Fruit fly (Drosophila melanogaster) whole organism, wandering third instar larva: ENCODE measurements around the gene obe.

Experiments used
- Abd-B ChIP-seq: fragments of >200 bp; optimal IDR thresholded peaks from 2 replicates; lab custom pipeline; 2017; ENCODE audit warnings: missing biosample characterization, missing genetic modification characterization
- CG32264 ChIP-seq: fragments of 200-800 bp; sonication (Bioruptor generic); optimal IDR thresholded peaks from 2 replicates; lab custom pipeline; 2016; ENCODE audit warnings: missing biosample characterization, missing genetic modification characterization
- Dif ChIP-seq: fragments of 200-275, 200-300 bp; sonication (Bioruptor generic); optimal IDR thresholded peaks from 2 replicates; lab custom pipeline; 2018; ENCODE audit warnings: missing biosample characterization, missing genetic modification characterization; ENCODE audit not compliant: partially characterized antibody
- Hr78 ChIP-seq: fragments of >200 bp; optimal IDR thresholded peaks from 2 replicates; lab custom pipeline; 2017; ENCODE audit warnings: missing biosample characterization, missing genetic modification characterization
- Myc ChIP-seq: fragments of >200 bp; optimal IDR thresholded peaks from 2 replicates; lab custom pipeline; 2017
- OdsH ChIP-seq: fragments of 200-800 bp; sonication (Bioruptor generic); optimal IDR thresholded peaks from 2 replicates; lab custom pipeline; 2016; ENCODE audit warnings: missing biosample characterization, mild to moderate bottlenecking, missing genetic modification characterization
- Rel ChIP-seq, 2 experiments: fragments of 200-800 bp; sonication (Bioruptor generic) in 1 of 2; optimal IDR thresholded peaks; 2 replicates in 1 of 2; 3 replicates in 1 of 2; lab custom pipeline; 2016 to 2019; ENCODE audit warnings: mild to moderate bottlenecking in 2 of 2, missing biosample characterization in 2 of 2, missing genetic modification characterization in 2 of 2, moderate library complexity in 1 of 2
- Vsx2 ChIP-seq: fragments of 200-300, 225-300 bp; sonication (Bioruptor generic); optimal IDR thresholded peaks from 2 replicates; lab custom pipeline; 2018; ENCODE audit warnings: missing biosample characterization, missing genetic modification characterization; ENCODE audit not compliant: partially characterized antibody
- br ChIP-seq: fragments of 200-800 bp; sonication (Bioruptor generic); optimal IDR thresholded peaks from 2 replicates; lab custom pipeline; 2016; ENCODE audit warnings: missing biosample characterization, missing genetic modification characterization
- dl ChIP-seq, 2 experiments: fragments of 175-275, 200-275 bp in 1 of 2; fragments of 200-275 bp in 1 of 2; sonication (Bioruptor generic); optimal IDR thresholded peaks; lab custom pipeline; 2018; ENCODE audit warnings: mild to moderate bottlenecking in 2 of 2, missing biosample characterization in 2 of 2, missing genetic modification characterization in 2 of 2, moderate library complexity in 2 of 2; ENCODE audit not compliant: partially characterized antibody in 2 of 2, insufficient read depth in 1 of 2
- dmrt93B ChIP-seq: fragments of 200-800 bp; sonication (Bioruptor generic); optimal IDR thresholded peaks from 2 replicates; lab custom pipeline; 2018; ENCODE audit warnings: missing biosample characterization, mild to moderate bottlenecking, missing genetic modification characterization
- h ChIP-seq: fragments of 200-800 bp; sonication (Bioruptor generic); optimal IDR thresholded peaks from 3 replicates; lab custom pipeline; 2016; ENCODE audit warnings: missing biosample characterization, mild to moderate bottlenecking, missing genetic modification characterization
- pan ChIP-seq: fragments of >200 bp; optimal IDR thresholded peaks from 2 replicates; lab custom pipeline; 2017
- tai ChIP-seq: sonication (Bioruptor generic); optimal IDR thresholded peaks from 2 replicates; lab custom pipeline; 2016; ENCODE audit warnings: missing biosample characterization, missing genetic modification characterization

DNA sequence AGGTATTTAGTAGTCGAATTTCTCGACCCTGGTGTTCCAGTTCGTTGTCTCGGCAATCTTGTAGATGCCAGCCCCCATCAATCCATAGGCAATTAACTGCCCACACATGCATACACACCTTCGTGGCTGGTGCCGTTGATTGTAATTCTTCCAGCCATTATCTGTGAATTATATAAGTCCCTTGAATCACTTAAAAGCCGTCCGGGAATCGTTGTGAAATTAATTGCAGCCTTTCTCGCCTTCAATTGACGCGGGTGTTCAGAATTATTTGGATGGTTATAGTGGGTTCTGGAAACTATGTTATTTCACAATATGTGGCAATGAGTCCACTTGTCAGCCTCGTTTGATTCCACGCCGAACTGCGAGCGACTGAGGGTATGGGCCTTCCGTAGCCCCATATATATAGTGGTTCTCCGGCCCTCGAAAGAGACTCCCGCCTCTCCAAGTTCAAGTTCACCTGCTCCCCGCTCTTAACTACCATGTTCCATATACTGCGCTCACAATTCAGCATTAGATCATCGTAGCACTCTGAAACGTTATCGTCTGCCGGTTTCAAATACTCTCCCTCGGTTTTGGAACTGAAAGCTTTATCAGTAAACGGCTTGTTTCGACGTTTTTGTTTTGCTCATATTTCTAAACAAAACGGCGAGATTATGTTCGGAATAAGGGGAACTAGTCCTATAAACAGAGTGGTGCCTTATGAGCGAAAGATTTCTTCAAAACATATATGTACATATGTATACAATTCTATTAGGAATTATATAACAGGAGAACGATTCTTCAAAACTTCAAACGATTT, 51.3 kb downstream of the obe start, which contains the start of gene AOX1:
- TF ChIP-seq Abd-B (no peak), CG32264 (GFP tag; lab: Kevin White, UChicago) (no peak), tai (GFP tag; lab: Kevin White, UChicago) (no peak), br (no peak), h (GFP tag; lab: Kevin White, UChicago) (no peak), dmrt93B (GFP tag; lab: Kevin White, UChicago) (no peak), dl (GFP tag; optimal IDR thresholded peaks at IDR 0.05; lab: Kevin White, UChicago; ENCODE audit: insufficient read depth in 1 of 2, partially characterized antibody in 2 of 2) (no peak), OdsH (GFP tag; lab: Kevin White, UChicago) (no peak), Vsx2 (GFP tag; lab: Kevin White, UChicago) (no peak), Myc (lab: Kevin White, UChicago) (no peak), Dif (GFP tag; lab: Kevin White, UChicago) (peak; percentile 62), Rel (GFP tag; optimal IDR thresholded peaks at IDR 0.05; lab: Kevin White, UChicago) (no peak), Rel (tag; optimal IDR thresholded peaks at IDR 0.05; lab: Kevin White, UChicago) (no peak), pan (lab: Kevin White, UChicago) (no peak), Hr78 (GFP tag; lab: Kevin White, UChicago) (no peak)
